Fruit fly (Drosophila melanogaster) whole organism, embryonic: ENCODE results near the gene CG13995.
A peak's percentile ranks its signal among the peaks of the same experiment; 100 is the strongest.

Experiments used
- CG10209 ChIP-seq: fragments of 200-800 bp; sonication (Bioruptor generic); optimal IDR thresholded peaks from 3 replicates; lab custom pipeline; 2017; ENCODE audit warnings: missing biosample characterization, mild to moderate bottlenecking, missing genetic modification characterization, missing genetic modification reagents
- CG11398 ChIP-seq: fragments of 200-800 bp; sonication (Bioruptor generic); optimal IDR thresholded peaks from 2 replicates; lab custom pipeline; 2016; ENCODE audit warnings: missing biosample characterization, missing genetic modification characterization
- CG12219 ChIP-seq: fragments of 200-800 bp; sonication (Bioruptor generic); optimal IDR thresholded peaks from 3 replicates; lab custom pipeline; 2018; ENCODE audit warnings: missing biosample characterization, mild to moderate bottlenecking, missing genetic modification characterization
- CG12659 ChIP-seq: fragments of 200-800 bp; sonication (Bioruptor generic); optimal IDR thresholded peaks from 3 replicates; lab custom pipeline; 2017; ENCODE audit warnings: mild to moderate bottlenecking, missing biosample characterization, missing genetic modification reagents, missing genetic modification characterization
- CG14667 ChIP-seq: fragments of 200-800 bp; sonication (Bioruptor generic); IDR thresholded peaks from 2 replicates; pipeline ENCODE4 v1.3.6; 2022; ENCODE audit warnings: missing biosample characterization, missing genetic modification characterization
- CG14965 ChIP-seq: fragments of 200-800 bp; sonication (Bioruptor generic); optimal IDR thresholded peaks from 2 replicates; lab custom pipeline; 2016; ENCODE audit warnings: missing biosample characterization, missing genetic modification characterization, borderline replicate concordance
- CG1529 ChIP-seq: fragments of 200-800 bp; sonication (Bioruptor generic); optimal IDR thresholded peaks from 3 replicates; lab custom pipeline; 2018; ENCODE audit warnings: missing biosample characterization, missing genetic modification characterization
- CG15479 ChIP-seq: fragments of 200-800 bp; sonication (Bioruptor generic); optimal IDR thresholded peaks from 3 replicates; lab custom pipeline; 2019; ENCODE audit warnings: missing biosample characterization, mild to moderate bottlenecking, missing genetic modification characterization, moderate library complexity
- CG17328 ChIP-seq: fragments of 200-800 bp; sonication (Bioruptor generic); IDR thresholded peaks from 2 replicates; pipeline ENCODE4 v1.3.6; 2022; ENCODE audit warnings: missing biosample characterization, missing genetic modification characterization
- CG2889 ChIP-seq: fragments of 200-800 bp; sonication (Bioruptor generic); IDR thresholded peaks from 3 replicates; pipeline ENCODE4 v1.3.6; 2022; ENCODE audit warnings: missing biosample characterization, missing genetic modification characterization
- CG33557 ChIP-seq: fragments of 200-800 bp; sonication (Bioruptor generic); optimal IDR thresholded peaks from 2 replicates; lab custom pipeline; 2019; ENCODE audit warnings: missing biosample characterization, mild to moderate bottlenecking, missing genetic modification characterization, moderate library complexity
- CG3726 ChIP-seq: fragments of 200-800 bp; sonication (Bioruptor generic); IDR thresholded peaks from 3 replicates; pipeline ENCODE4, ENCODE4 v1.3.6; 2022; ENCODE audit warnings: missing biosample characterization, missing genetic modification characterization
- CG5180 ChIP-seq: fragments of 200-800 bp; sonication (Bioruptor generic); optimal IDR thresholded peaks from 3 replicates; lab custom pipeline; 2017; ENCODE audit warnings: missing biosample characterization, missing genetic modification characterization, mild to moderate bottlenecking, moderate library complexity, missing genetic modification reagents
- CG5953 ChIP-seq: fragments of 200-800 bp; sonication (Bioruptor generic); IDR thresholded peaks from 2 replicates; pipeline ENCODE4 v1.3.6; 2022; ENCODE audit warnings: missing biosample characterization, missing genetic modification characterization
- CG6175 ChIP-seq: fragments of 200-800 bp; sonication (Bioruptor generic); IDR thresholded peaks from 3 replicates; pipeline ENCODE4 v1.3.6; 2022; ENCODE audit warnings: missing biosample characterization, missing genetic modification characterization
- CHES-1-like ChIP-seq: fragments of 200-800 bp; sonication (Bioruptor generic); optimal IDR thresholded peaks from 2 replicates; lab custom pipeline; 2016; ENCODE audit warnings: missing biosample characterization, missing genetic modification characterization
- Deaf1 ChIP-seq: fragments of 200-800 bp; optimal IDR thresholded peaks from 3 replicates; lab custom pipeline; 2019; ENCODE audit warnings: missing biosample characterization, mild to moderate bottlenecking, missing genetic modification characterization, moderate library complexity
- Dip2 ChIP-seq: fragments of 200-800 bp; sonication (Bioruptor generic); IDR thresholded peaks from 2 replicates; pipeline ENCODE4 v1.3.6; 2022; ENCODE audit warnings: missing biosample characterization, missing genetic modification characterization
- Elba2 ChIP-seq: fragments of 200-800 bp; sonication (Bioruptor generic); optimal IDR thresholded peaks from 3 replicates; lab custom pipeline; 2016; ENCODE audit warnings: missing biosample characterization, missing genetic modification characterization
- Ets65A ChIP-seq: fragments of 200-800 bp; sonication (Bioruptor generic); peaks from one replicate; lab custom pipeline; 2016; ENCODE audit warnings: missing biosample characterization, missing genetic modification characterization
- H2.0 ChIP-seq: fragments of 200-800 bp; sonication (Bioruptor generic); IDR thresholded peaks from 2 replicates; pipeline ENCODE4 v1.3.6; 2022; ENCODE audit warnings: missing biosample characterization, missing genetic modification characterization
- HLH4C ChIP-seq: fragments of 200-800 bp; sonication (Bioruptor generic); IDR thresholded peaks from 3 replicates; pipeline ENCODE4 v1.3.6; 2022; ENCODE audit warnings: missing biosample characterization, missing genetic modification characterization; ENCODE audit not compliant: partially characterized antibody
- HLH54F ChIP-seq: fragments of 200-800 bp; sonication (Bioruptor generic); optimal IDR thresholded peaks from 3 replicates; lab custom pipeline; 2016; ENCODE audit warnings: missing biosample characterization, missing genetic modification characterization
- Hr51 ChIP-seq, 2 experiments: fragments of 200-800 bp; sonication (Bioruptor generic); optimal IDR thresholded peaks; 2 replicates in 1 of 2; 3 replicates in 1 of 2; lab custom pipeline; 2016 to 2018; ENCODE audit warnings: missing biosample characterization in 2 of 2, missing genetic modification characterization in 2 of 2, mild to moderate bottlenecking in 1 of 2, moderate library complexity in 1 of 2
- Med ChIP-seq: fragments of 200-800 bp; sonication (Bioruptor generic); peaks from one replicate; lab custom pipeline; 2016; ENCODE audit warnings: missing biosample characterization, missing genetic modification characterization, mild to moderate bottlenecking, inconsistent platforms, moderate library complexity
- Mrtf ChIP-seq: fragments of 200-800 bp; sonication (Bioruptor generic); IDR thresholded peaks from 3 replicates; pipeline ENCODE4 v1.3.6; 2022; ENCODE audit warnings: missing biosample characterization, missing genetic modification characterization
- Pdp1 ChIP-seq, 2 experiments: fragments of 200-800 bp; sonication (Bioruptor generic); optimal IDR thresholded peaks; 3 replicates each; lab custom pipeline; 2016; ENCODE audit warnings: missing biosample characterization in 2 of 2, missing genetic modification characterization in 2 of 2, mild to moderate bottlenecking in 1 of 2, moderate library complexity in 1 of 2
- Sox102F ChIP-seq: fragments of 200-800 bp; sonication (Bioruptor generic); optimal IDR thresholded peaks from 2 replicates; lab custom pipeline; 2018; ENCODE audit warnings: missing biosample characterization, mild to moderate bottlenecking, missing genetic modification characterization, moderate library complexity
- Spps ChIP-seq: fragments of 200-800 bp; sonication (Bioruptor generic); optimal IDR thresholded peaks from 2 replicates; lab custom pipeline; 2018; ENCODE audit warnings: missing biosample characterization, mild to moderate bottlenecking, missing genetic modification characterization
- cg ChIP-seq: fragments of 200-800 bp; sonication (Bioruptor generic); optimal IDR thresholded peaks from 3 replicates; lab custom pipeline; 2019; ENCODE audit warnings: missing biosample characterization, mild to moderate bottlenecking, missing genetic modification characterization, moderate library complexity
- chinmo ChIP-seq: fragments of 200-800 bp; sonication (Bioruptor generic); IDR thresholded peaks from 4 replicates; pipeline ENCODE4 v1.3.6; 2022; ENCODE audit warnings: missing biosample characterization, missing genetic modification characterization; ENCODE audit not compliant: partially characterized antibody
- crc ChIP-seq: fragments of 200-800 bp; sonication (Bioruptor generic); optimal IDR thresholded peaks from 2 replicates; lab custom pipeline; 2016; ENCODE audit warnings: missing biosample characterization, missing genetic modification characterization
- emc ChIP-seq: fragments of 200-800 bp; sonication (Bioruptor generic); optimal IDR thresholded peaks from 2 replicates; lab custom pipeline; 2016; ENCODE audit warnings: missing biosample characterization, missing genetic modification characterization
- eyg ChIP-seq: fragments of 200-800 bp; sonication (Bioruptor generic); optimal IDR thresholded peaks from 3 replicates; lab custom pipeline; 2016; ENCODE audit warnings: missing biosample characterization, missing genetic modification characterization
- fd96Cb ChIP-seq: fragments of 200-800 bp; sonication (Bioruptor generic); optimal IDR thresholded peaks from 2 replicates; lab custom pipeline; 2018; ENCODE audit warnings: missing biosample characterization, mild to moderate bottlenecking, missing genetic modification characterization, moderate library complexity
- fru ChIP-seq: fragments of >200 bp; optimal IDR thresholded peaks from 2 replicates; lab custom pipeline; 2017
- gsb ChIP-seq: fragments of 200-800 bp; sonication (Bioruptor generic); IDR thresholded peaks from 2 replicates; pipeline ENCODE4 v1.3.6; 2022; ENCODE audit warnings: missing biosample characterization, missing genetic modification characterization
- hth ChIP-seq: fragments of >200 bp; optimal IDR thresholded peaks from 2 replicates; lab custom pipeline; 2017; ENCODE audit warnings: inconsistent platforms
- insv ChIP-seq, 2 experiments: fragments of 200-800 bp; sonication (Bioruptor generic); optimal IDR thresholded peaks; 3 replicates each; lab custom pipeline; 2016 to 2018; ENCODE audit warnings: missing biosample characterization in 2 of 2, missing genetic modification characterization in 2 of 2
- jing ChIP-seq: fragments of 200-800 bp; sonication (Bioruptor generic); optimal IDR thresholded peaks from 2 replicates; lab custom pipeline; 2018; ENCODE audit warnings: missing biosample characterization, mild to moderate bottlenecking, missing genetic modification characterization
- jumu ChIP-seq: fragments of 200-800 bp; sonication (Bioruptor generic); optimal IDR thresholded peaks from 3 replicates; lab custom pipeline; 2016; ENCODE audit warnings: missing biosample characterization, missing genetic modification characterization
- kni ChIP-seq: fragments of 200-800 bp; sonication (Bioruptor generic); optimal IDR thresholded peaks from 3 replicates; lab custom pipeline; 2017; ENCODE audit warnings: mild to moderate bottlenecking, missing biosample characterization, missing genetic modification reagents, missing genetic modification characterization
- lbe ChIP-seq: fragments of 200-800 bp; sonication (Bioruptor generic); optimal IDR thresholded peaks from 2 replicates; lab custom pipeline; 2016; ENCODE audit warnings: missing biosample characterization, mild to moderate bottlenecking, missing genetic modification characterization
- nau ChIP-seq: fragments of 200-800 bp; sonication (Bioruptor generic); optimal IDR thresholded peaks from 3 replicates; lab custom pipeline; 2017; ENCODE audit warnings: missing biosample characterization, mild to moderate bottlenecking, missing genetic modification characterization, missing genetic modification reagents
- pho ChIP-seq: fragments of 200-800 bp; sonication (Bioruptor generic); optimal IDR thresholded peaks from 2 replicates; lab custom pipeline; 2016; ENCODE audit warnings: missing biosample characterization, missing genetic modification characterization
- pros ChIP-seq: fragments of 200-800 bp; sonication (Bioruptor generic); optimal IDR thresholded peaks from 3 replicates; lab custom pipeline; 2019; ENCODE audit warnings: missing biosample characterization, mild to moderate bottlenecking, missing genetic modification characterization, moderate library complexity
- salm ChIP-seq: fragments of 200-800 bp; sonication (Bioruptor generic); optimal IDR thresholded peaks from 2 replicates; lab custom pipeline; 2018; ENCODE audit warnings: missing biosample characterization, mild to moderate bottlenecking, missing genetic modification characterization
- scrt ChIP-seq: fragments of 200-800 bp; sonication (Bioruptor generic); optimal IDR thresholded peaks from 2 replicates; lab custom pipeline; 2018; ENCODE audit warnings: missing biosample characterization, mild to moderate bottlenecking, missing genetic modification characterization, moderate library complexity
- sr ChIP-seq: fragments of 200-800 bp; sonication (Bioruptor generic); IDR thresholded peaks from 3 replicates; pipeline ENCODE4 v1.3.6; 2022; ENCODE audit warnings: missing biosample characterization, missing genetic modification characterization
- z ChIP-seq: fragments of 200-800 bp; sonication (Bioruptor generic); IDR thresholded peaks from 3 replicates; pipeline ENCODE4 v1.3.6; 2022; ENCODE audit warnings: missing biosample characterization, missing genetic modification characterization

The CG13995 gene

DNA sequence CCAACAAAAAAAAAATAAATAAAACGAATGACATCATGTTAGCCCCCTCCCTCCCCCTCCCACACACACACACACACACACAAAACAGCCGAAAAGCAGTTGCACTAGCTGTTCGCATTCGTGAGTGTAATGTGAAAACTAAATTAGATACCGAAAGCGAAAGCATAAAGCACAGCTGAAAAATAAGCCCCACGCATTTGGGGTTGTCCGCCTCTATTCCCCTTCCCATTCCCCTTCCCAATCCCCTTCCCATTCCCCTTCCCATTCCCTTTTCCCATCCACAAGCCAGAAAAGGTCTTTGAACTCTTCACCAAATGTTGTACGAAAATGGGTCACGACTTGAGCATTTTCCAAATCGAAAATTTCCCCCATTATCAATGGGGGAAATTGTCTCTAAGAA is 21.2 kb downstream of the CG13995 start (continued):
- no peak for TF ChIP-seq gsb (GFP tag; lab: Robert Waterston, UW)
- TF ChIP-seq CG3726, result no peak
- no peak for TF ChIP-seq fru (lab: Kevin White, UChicago)
- TF ChIP-seq Sox102F (GFP tag; lab: Kevin White, UChicago), result no peak
- no peak for TF ChIP-seq CG5180 (GFP tag; lab: Kevin White, UChicago)
- TF ChIP-seq kni (GFP tag; lab: Kevin White, UChicago), result peak; percentile 95
- no peak for TF ChIP-seq fd96Cb
- no peak for TF ChIP-seq Med (GFP tag; lab: Kevin White, UChicago)
- TF ChIP-seq HLH4C (GFP tag; lab: Robert Waterston, UW), result no peak
- no peak for TF ChIP-seq Hr51 (GFP tag; optimal IDR thresholded peaks at IDR 0.05; lab: Kevin White, UChicago)
- no peak for TF ChIP-seq emc (GFP tag; lab: Kevin White, UChicago)
- no peak for TF ChIP-seq eyg (GFP tag; lab: Kevin White, UChicago)
- no peak for TF ChIP-seq CG17328 (GFP tag; lab: Robert Waterston, UW)

DNA sequence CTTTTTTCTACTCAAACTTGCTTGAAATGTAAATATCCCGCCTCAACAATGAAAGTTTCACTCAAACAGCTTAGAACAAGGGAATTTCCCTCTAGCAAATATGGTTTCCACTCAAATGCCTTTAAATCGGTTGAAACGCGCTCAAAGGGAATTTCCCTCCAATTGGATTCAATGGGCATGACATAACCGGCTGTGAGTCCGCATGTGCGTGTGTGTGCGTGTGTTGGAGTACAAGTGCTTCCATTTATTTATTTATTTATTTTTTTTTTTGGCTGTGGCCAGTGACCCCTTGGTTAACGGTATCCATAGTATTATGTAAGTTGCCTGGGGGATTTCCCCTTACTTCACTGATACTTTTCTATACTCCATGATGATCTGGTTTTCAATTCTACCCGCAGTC is 22.0 kb downstream of the CG13995 start:
- TF ChIP-seq HLH54F (GFP tag; lab: Kevin White, UChicago) (no peak), CG12659 (GFP tag; lab: Kevin White, UChicago) (no peak), Ets65A (GFP tag; lab: Kevin White, UChicago) (no peak), CG14965 (no peak), CG14667 (GFP tag; lab: Robert Waterston, UW) (no peak), cg (GFP tag; lab: Kevin White, UChicago) (peak; percentile 71), CG33557 (GFP tag; lab: Kevin White, UChicago) (no peak), lbe (no peak), pho (no peak), jumu (no peak), nau (GFP tag; lab: Kevin White, UChicago) (no peak), insv (GFP tag; optimal IDR thresholded peaks at IDR 0.05; lab: Kevin White, UChicago) (peak in 1 of 2 experiments; percentile 90), Mrtf (GFP tag; lab: Robert Waterston, UW) (no peak), salm (no peak), chinmo (GFP tag; lab: Robert Waterston, UW) (peak; percentile 81; the same call in 2 of the 4 replicates), fru (lab: Kevin White, UChicago) (no peak), CG11398 (GFP tag; lab: Kevin White, UChicago) (no peak), hth (lab: Kevin White, UChicago) (no peak), Elba2 (GFP tag; lab: Kevin White, UChicago) (no peak), Dip2 (GFP tag; lab: Robert Waterston, UW) (no peak), sr (GFP tag; lab: Robert Waterston, UW) (no peak), CG5180 (GFP tag; lab: Kevin White, UChicago) (peak; percentile 40), scrt (GFP tag; lab: Kevin White, UChicago) (no peak), jing (no peak), Pdp1 (GFP tag; optimal IDR thresholded peaks at IDR 0.05; lab: Kevin White, UChicago) (peak in 1 of 2 experiments; percentile 98), CG12219 (GFP tag; lab: Kevin White, UChicago) (no peak), CG10209 (GFP tag; lab: Kevin White, UChicago) (no peak), pros (GFP tag; lab: Kevin White, UChicago) (no peak), H2.0 (GFP tag; lab: Robert Waterston, UW) (no peak), Deaf1 (tag; lab: Kevin White, UChicago) (no peak), CG5953 (GFP tag; lab: Robert Waterston, UW) (no peak), CG6175 (GFP tag; lab: Robert Waterston, UW) (no peak), CG2889 (GFP tag; lab: Robert Waterston, UW) (no peak), CG15479 (GFP tag; lab: Kevin White, UChicago) (no peak), crc (GFP tag; lab: Kevin White, UChicago) (no peak), Spps (tag; lab: Kevin White, UChicago) (no peak), CG1529 (GFP tag; lab: Kevin White, UChicago) (no peak), CHES-1-like (GFP tag; lab: Kevin White, UChicago) (no peak), z (GFP tag; lab: Robert Waterston, UW) (peak; percentile 97)
